Worm (Caenorhabditis elegans): ENCODE results near the gene col-17.
"Not testable (repeated sequence)": the region's sequence is repeated elsewhere in the genome, so short reads cannot be mapped to it uniquely, and the experiment has no call there.

Gene col-17

ce11 chrII:4867476-4867875 is at the start of gene col-17:
col-17 (minus strand) TSS chrII:4867576.
- TF ChIP-seq T22C8.4 (GFP tag; IDR thresholded peaks at IDR 0.05), result no peak
- TF ChIP-seq ztf-29 (GFP tag; IDR thresholded peaks at IDR 0.05), result no peak
- TF ChIP-seq tab-1 (GFP tag; IDR thresholded peaks at IDR 0.05), result no peak
- TF ChIP-seq med-1 (GFP tag; optimal IDR thresholded peaks at IDR 0.05; ENCODE audit: insufficient read depth), result no peak
- no peak for TF ChIP-seq flt-1 (GFP tag; IDR thresholded peaks at IDR 0.05)
- TF ChIP-seq cog-1 (tag; optimal IDR thresholded peaks at IDR 0.05), result no peak
- no peak for TF ChIP-seq klf-2 (GFP tag; conservative IDR thresholded peaks at IDR 0.05)

- not testable (repeated sequence) for TF ChIP-seq med-1 (GFP tag; optimal IDR thresholded peaks at IDR 0.05; ENCODE audit: insufficient read depth); cog-1 (tag; optimal IDR thresholded peaks at IDR 0.05); T22C8.4 (GFP tag; IDR thresholded peaks at IDR 0.05)
Measured at ce11 chrII:4916462-4916861, 49.1 kb upstream of the col-17 start, which contains the start of gene msp-31. msp-31 (minus strand) TSS chrII:4916562.

- no peak for TF ChIP-seq flt-1 (GFP tag; IDR thresholded peaks at IDR 0.05)
- TF ChIP-seq klf-2 (GFP tag; conservative IDR thresholded peaks at IDR 0.05), result no peak
- no peak for TF ChIP-seq ztf-23 (GFP tag; IDR thresholded peaks at IDR 0.05)
- TF ChIP-seq ztf-29 (GFP tag; IDR thresholded peaks at IDR 0.05), result no peak
- no peak for TF ChIP-seq cog-1 (tag; optimal IDR thresholded peaks at IDR 0.05)
- no peak for TF ChIP-seq med-1 (GFP tag; optimal IDR thresholded peaks at IDR 0.05; ENCODE audit: insufficient read depth)
- TF ChIP-seq ref-1 (GFP tag; conservative IDR thresholded peaks at IDR 0.05), result no peak
- no peak for TF ChIP-seq T22C8.4 (GFP tag; IDR thresholded peaks at IDR 0.05)
- TF ChIP-seq tab-1 (GFP tag; IDR thresholded peaks at IDR 0.05), result no peak
Measured at ce11 chrII:4915572-4915971, 48.2 kb upstream of the col-17 start.

DNA sequence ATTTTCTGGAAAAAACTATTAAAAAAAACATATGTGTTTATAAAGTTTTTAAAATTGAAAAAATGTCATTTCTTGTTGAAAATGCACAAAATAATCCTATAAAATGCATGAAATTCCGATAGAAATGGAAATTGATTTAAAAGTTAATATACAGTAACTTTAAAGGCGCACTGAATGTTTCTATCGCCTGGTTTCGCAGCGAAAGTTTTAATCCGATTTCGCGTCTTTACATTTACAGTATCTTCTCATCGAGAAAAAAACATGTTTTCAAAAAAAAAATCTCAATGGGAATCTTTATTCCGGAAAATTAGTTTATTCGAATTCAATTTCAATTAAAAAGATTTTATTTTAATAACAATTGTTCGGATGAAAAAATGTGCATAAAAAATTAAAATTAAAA is 46.8 kb upstream of the col-17 start, which contains the start of gene R05F9.11:
TSS of gene R05F9.11 (minus strand) at position 5 of the 400 bp plus-strand sequence.
- no peak for TF ChIP-seq cog-1 (tag; optimal IDR thresholded peaks at IDR 0.05)

- TF ChIP-seq cog-1 (tag; optimal IDR thresholded peaks at IDR 0.05) (no peak), ztf-29 (GFP tag; IDR thresholded peaks at IDR 0.05) (no peak), tab-1 (GFP tag; IDR thresholded peaks at IDR 0.05) (no peak), T22C8.4 (GFP tag; IDR thresholded peaks at IDR 0.05) (no peak), flt-1 (GFP tag; IDR thresholded peaks at IDR 0.05) (no peak), med-1 (GFP tag; optimal IDR thresholded peaks at IDR 0.05; ENCODE audit: insufficient read depth) (no peak), ztf-23 (GFP tag; IDR thresholded peaks at IDR 0.05) (no peak), klf-2 (GFP tag; conservative IDR thresholded peaks at IDR 0.05) (no peak)
Measured at ce11 chrII:4908160-4908559, 40.8 kb upstream of the col-17 start.

DNA sequence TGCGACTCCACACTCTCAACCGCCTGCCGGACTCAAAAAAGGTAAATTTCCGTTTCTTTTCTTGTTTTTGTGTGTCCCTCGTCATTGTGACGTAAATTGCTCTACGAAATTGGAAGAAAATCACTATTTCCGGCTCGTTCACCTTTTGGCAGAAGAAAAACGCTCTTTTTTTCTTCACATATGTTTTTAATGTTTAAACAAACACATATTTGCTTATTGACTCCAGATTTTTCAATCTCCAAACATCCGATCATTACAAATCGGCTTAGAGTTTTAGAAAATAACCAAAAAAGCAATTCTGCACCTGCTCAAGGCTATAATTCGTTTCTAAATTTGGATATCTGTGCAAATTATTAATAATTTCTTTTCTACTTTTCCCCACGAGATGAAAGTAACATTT is 38.5 kb upstream of the col-17 start:
- TF ChIP-seq T22C8.4 (GFP tag; IDR thresholded peaks at IDR 0.05) (no peak), ref-1 (GFP tag; conservative IDR thresholded peaks at IDR 0.05) (no peak), cog-1 (tag; optimal IDR thresholded peaks at IDR 0.05) (no peak), flt-1 (GFP tag; IDR thresholded peaks at IDR 0.05) (no peak), klf-2 (GFP tag; conservative IDR thresholded peaks at IDR 0.05) (no peak), tab-1 (GFP tag; IDR thresholded peaks at IDR 0.05) (no peak), ztf-23 (GFP tag; IDR thresholded peaks at IDR 0.05) (no peak), med-1 (GFP tag; optimal IDR thresholded peaks at IDR 0.05; ENCODE audit: insufficient read depth) (no peak), ztf-29 (GFP tag; IDR thresholded peaks at IDR 0.05) (no peak)

- TF ChIP-seq klf-2 (GFP tag; conservative IDR thresholded peaks at IDR 0.05), result no peak
- TF ChIP-seq tab-1 (GFP tag; IDR thresholded peaks at IDR 0.05), result no peak
- no peak for TF ChIP-seq med-1 (GFP tag; optimal IDR thresholded peaks at IDR 0.05; ENCODE audit: insufficient read depth)
- TF ChIP-seq flt-1 (GFP tag; IDR thresholded peaks at IDR 0.05), result no peak
- no peak for TF ChIP-seq ztf-23 (GFP tag; IDR thresholded peaks at IDR 0.05)
- no peak for TF ChIP-seq ztf-29 (GFP tag; IDR thresholded peaks at IDR 0.05)
Measured at ce11 chrII:4905331-4905730, 38.0 kb upstream of the col-17 start.

DNA sequence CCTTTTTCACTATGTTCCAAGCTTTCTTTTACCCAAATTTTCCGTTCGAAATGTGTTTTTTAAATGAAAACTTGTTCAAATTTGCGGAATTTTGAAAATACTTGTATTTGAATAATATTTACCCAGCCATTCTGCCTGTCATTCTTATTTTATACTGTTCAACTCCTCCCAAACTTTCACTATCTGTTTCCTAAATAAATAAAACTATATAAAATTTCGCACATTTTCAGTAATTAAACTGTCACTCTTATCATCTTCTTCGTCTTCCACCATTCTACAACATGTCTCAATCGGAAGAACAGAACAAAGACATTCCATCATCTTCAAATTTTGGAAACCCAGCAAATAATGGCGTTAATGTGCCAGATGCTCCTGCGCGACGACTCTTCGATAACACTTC is 37.4 kb upstream of the col-17 start, which contains the start of gene btbd-10:
TSS of gene btbd-10 (plus strand) at position 231 of the 400 bp plus-strand sequence.
- TF ChIP-seq cog-1 (tag; optimal IDR thresholded peaks at IDR 0.05) (no peak), klf-2 (GFP tag; conservative IDR thresholded peaks at IDR 0.05) (no peak), med-1 (GFP tag; optimal IDR thresholded peaks at IDR 0.05; ENCODE audit: insufficient read depth) (no peak), tab-1 (GFP tag; IDR thresholded peaks at IDR 0.05) (no peak), T22C8.4 (GFP tag; IDR thresholded peaks at IDR 0.05) (no peak), ztf-23 (GFP tag; IDR thresholded peaks at IDR 0.05) (no peak), ztf-29 (GFP tag; IDR thresholded peaks at IDR 0.05) (no peak), ref-1 (GFP tag; conservative IDR thresholded peaks at IDR 0.05) (no peak), flt-1 (GFP tag; IDR thresholded peaks at IDR 0.05) (no peak)

DNA sequence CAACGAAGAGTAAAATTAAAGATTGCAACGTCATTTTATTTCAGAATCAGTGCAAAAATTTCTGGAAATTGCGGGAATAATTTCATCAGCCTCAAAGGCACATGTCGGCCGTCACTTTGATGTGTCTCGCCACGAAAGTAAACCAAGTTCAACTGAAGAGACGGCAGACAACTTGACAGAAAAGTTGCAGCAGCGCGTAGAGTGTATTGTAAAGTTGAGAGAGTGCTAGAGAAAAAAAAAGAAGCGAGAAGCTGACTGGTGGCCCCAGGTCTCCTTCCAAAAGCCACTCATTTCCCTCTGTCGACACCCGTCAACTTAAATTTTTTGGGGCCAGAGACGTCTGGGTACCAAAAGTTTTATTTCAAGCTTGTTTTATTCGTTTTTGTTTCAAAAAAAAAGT is 36.9 kb upstream of the col-17 start:
- no peak for TF ChIP-seq cog-1 (tag; optimal IDR thresholded peaks at IDR 0.05)
- no peak for TF ChIP-seq tab-1 (GFP tag; IDR thresholded peaks at IDR 0.05)
- TF ChIP-seq ztf-29 (GFP tag; IDR thresholded peaks at IDR 0.05), result peak; percentile 57; the same call in 1 of the 2 replicates
- TF ChIP-seq med-1 (GFP tag; optimal IDR thresholded peaks at IDR 0.05; ENCODE audit: insufficient read depth), result no peak
- TF ChIP-seq T22C8.4 (GFP tag; IDR thresholded peaks at IDR 0.05), result no peak
- TF ChIP-seq klf-2 (GFP tag; conservative IDR thresholded peaks at IDR 0.05), result no peak
- TF ChIP-seq flt-1 (GFP tag; IDR thresholded peaks at IDR 0.05), result 0 out of 2 replicates have a peak, but pooled peaks have one; percentile 7

ce11 chrII:4903696-4904095 is 36.3 kb upstream of the col-17 start, which contains the start of gene sgt-1:
sgt-1 (minus strand) TSS chrII:4903796.
- not testable (repeated sequence) for TF ChIP-seq tab-1, T22C8.4, ztf-23 (GFP tag; IDR thresholded peaks at IDR 0.05)

DNA sequence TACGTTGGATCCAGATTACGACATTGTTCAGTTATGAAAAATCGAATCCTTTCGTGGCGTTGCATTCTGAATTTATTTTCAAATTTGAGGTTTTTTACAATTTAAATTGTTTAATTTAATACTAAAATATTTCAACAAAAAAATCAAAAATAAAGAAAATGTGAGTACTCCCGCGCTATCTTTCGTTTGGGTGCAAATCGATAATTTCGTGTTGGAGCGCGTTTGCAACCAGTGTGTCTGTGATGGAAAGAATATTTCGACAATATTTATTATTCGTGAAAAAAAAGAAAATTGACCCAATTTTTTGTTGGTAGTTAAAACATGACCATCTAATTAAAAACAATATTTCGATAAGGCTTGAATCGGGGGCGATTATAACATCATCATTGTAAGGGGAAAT is 34.7 kb upstream of the col-17 start, which contains the start of gene R05F9.9:
TSS of gene R05F9.9 (minus strand) at position 66 of the 400 bp plus-strand sequence.
- TF ChIP-seq T22C8.4 (GFP tag; IDR thresholded peaks at IDR 0.05), result peak; percentile 80
- TF ChIP-seq flt-1 (GFP tag; IDR thresholded peaks at IDR 0.05), result no peak
- no peak for TF ChIP-seq ztf-23 (GFP tag; IDR thresholded peaks at IDR 0.05)
